Worm (Caenorhabditis elegans) whole organism, L3 larva: ENCODE results near the gene drl-1.

Source experiments
- nhr-11 ChIP-seq: fragments of 150-350 bp; optimal IDR thresholded peaks from 2 replicates; lab custom pipeline; 2014; ENCODE audit warnings: missing biosample characterization, missing genetic modification characterization
- pqm-1 ChIP-seq: fragments of 150-350 bp; optimal IDR thresholded peaks from 2 replicates; lab custom pipeline; 2017; ENCODE audit warnings: missing biosample characterization, missing genetic modification characterization, inconsistent platforms
- skn-1 ChIP-seq: fragments of 150-350 bp; optimal IDR thresholded peaks from 2 replicates; lab custom pipeline; 2014; ENCODE audit warnings: missing biosample characterization, missing genetic modification characterization

DNA sequence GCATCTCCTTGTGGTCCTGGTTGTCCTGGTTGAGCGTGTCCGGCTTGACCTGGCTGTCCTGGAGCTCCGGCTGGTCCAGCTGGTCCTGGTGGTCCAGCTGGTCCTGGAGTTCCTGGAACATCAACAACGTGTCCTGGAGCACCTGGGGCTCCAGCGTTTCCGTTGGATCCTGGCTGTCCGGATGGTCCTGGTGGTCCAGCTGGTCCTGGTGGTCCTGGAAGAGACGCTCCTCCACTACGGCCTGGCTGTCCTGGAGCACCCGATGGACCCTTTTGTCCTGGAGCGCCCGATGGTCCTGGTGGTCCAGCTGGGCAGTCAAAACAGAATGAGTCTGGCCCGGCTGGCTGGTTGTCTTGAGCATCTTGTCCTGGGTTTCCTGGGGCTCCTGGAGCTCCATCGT lies 781 bp downstream of the drl-1 start:
- TF ChIP-seq skn-1 (tag; lab: Kevin White, UChicago), result no peak
- no peak for TF ChIP-seq pqm-1 (tag; lab: Kevin White, UChicago)
- no peak for TF ChIP-seq nhr-11 (tag; lab: Kevin White, UChicago)
